Worm (Caenorhabditis elegans) whole organism, young adult: Measurements from ENCODE around the gene let-711.

Experiments
- B0019.2 ChIP-seq: fragments of 200-800 bp; sonication (Bioruptor generic); conservative IDR thresholded peaks from 2 replicates; pipeline ENCODE4 v1.3.6; 2022; ENCODE audit warnings: missing genetic modification reagents, missing genetic modification characterization, missing compliant biosample characterization
- B0261.1 ChIP-seq: sonication (generic microtip); optimal IDR thresholded peaks from 2 replicates; lab custom pipeline; 2016; ENCODE audit warnings: mild to moderate bottlenecking, missing genetic modification characterization, moderate library complexity, missing compliant biosample characterization
- B0336.3 ChIP-seq: fragments of 200-800 bp; sonication (Bioruptor generic); IDR thresholded peaks from 2 replicates; pipeline ENCODE4 v1.3.6; 2022; ENCODE audit warnings: missing genetic modification characterization, missing compliant biosample characterization
- F37B4.10 ChIP-seq: fragments of 200-800 bp; sonication (Bioruptor generic); IDR thresholded peaks from 2 replicates; pipeline ENCODE4 v1.3.6; 2022; ENCODE audit warnings: missing genetic modification characterization, missing compliant biosample characterization
- F39B2.1 ChIP-seq: fragments of 200-800 bp; sonication (Bioruptor generic); IDR thresholded peaks from 2 replicates; pipeline ENCODE4 v1.3.6; 2022; ENCODE audit warnings: missing genetic modification reagents, missing genetic modification characterization, missing compliant biosample characterization
- F49E8.2 ChIP-seq: sonication (generic microtip); optimal IDR thresholded peaks from 3 replicates; lab custom pipeline; 2017; ENCODE audit warnings: missing genetic modification characterization, mild to moderate bottlenecking, missing compliant biosample characterization, antibody characterized with exemption, moderate library complexity; ENCODE audit not compliant: insufficient read depth
- K11D2.4 ChIP-seq: fragments of 200-800 bp; sonication (Bioruptor generic); IDR thresholded peaks from 2 replicates; pipeline ENCODE4 v1.3.6; 2022; ENCODE audit warnings: missing genetic modification reagents, missing genetic modification characterization, missing compliant biosample characterization
- K12H6.12 ChIP-seq: fragments of 200-800 bp; sonication (Bioruptor generic); optimal IDR thresholded peaks from 2 replicates; lab custom pipeline; 2018; ENCODE audit warnings: mild to moderate bottlenecking, missing genetic modification characterization, missing compliant biosample characterization
- T07F8.4 ChIP-seq: sonication (generic microtip); optimal IDR thresholded peaks from 2 replicates; lab custom pipeline; 2016; ENCODE audit warnings: mild to moderate bottlenecking, missing genetic modification characterization, moderate library complexity, missing compliant biosample characterization
- Y53G8AR.9 ChIP-seq: fragments of 200-800 bp; sonication (Bioruptor generic); conservative IDR thresholded peaks from 2 replicates; pipeline ENCODE4 v1.3.6; 2022; ENCODE audit warnings: missing genetic modification reagents, missing genetic modification characterization, missing compliant biosample characterization
- Y56A3A.18 ChIP-seq: fragments of 200-800 bp; sonication (Bioruptor generic); IDR thresholded peaks from 2 replicates; pipeline ENCODE4 v1.3.6; 2022; ENCODE audit warnings: missing genetic modification reagents, missing genetic modification characterization, missing compliant biosample characterization
- Y79H2A.3 ChIP-seq: fragments of 200-800 bp; sonication (Bioruptor generic); conservative IDR thresholded peaks from 2 replicates; pipeline ENCODE4 v1.3.6; 2022; ENCODE audit warnings: missing genetic modification reagents, missing genetic modification characterization, missing compliant biosample characterization
- aptf-2 ChIP-seq: fragments of 200-800 bp; sonication (Bioruptor generic); conservative IDR thresholded peaks from 2 replicates; pipeline ENCODE4 v1.3.6; 2022; ENCODE audit warnings: missing genetic modification reagents, missing genetic modification characterization, missing compliant biosample characterization
- atf-7 ChIP-seq: sonication (generic microtip); optimal IDR thresholded peaks from 2 replicates; lab custom pipeline; 2017; ENCODE audit warnings: mild to moderate bottlenecking, missing genetic modification characterization, missing compliant biosample characterization
- athp-1 ChIP-seq: sonication (generic microtip); optimal IDR thresholded peaks from 2 replicates; lab custom pipeline; 2017; ENCODE audit warnings: mild to moderate bottlenecking, missing genetic modification characterization, missing compliant biosample characterization
- attf-5 ChIP-seq: fragments of 200-800 bp; sonication (Bioruptor generic); optimal IDR thresholded peaks from 2 replicates; lab custom pipeline; 2018; ENCODE audit warnings: mild to moderate bottlenecking, missing genetic modification characterization, missing compliant biosample characterization
- attf-6 ChIP-seq: fragments of 200-800 bp; sonication (Bioruptor generic); IDR thresholded peaks from 2 replicates; pipeline ENCODE4 v1.3.6; 2022; ENCODE audit warnings: missing genetic modification reagents, missing genetic modification characterization, missing compliant biosample characterization
- ceh-100 ChIP-seq: fragments of 200-800 bp; sonication (Bioruptor generic); IDR thresholded peaks from 2 replicates; pipeline ENCODE4 v1.3.6; 2022; ENCODE audit warnings: missing genetic modification reagents, missing genetic modification characterization, missing compliant biosample characterization
- chd-7 ChIP-seq: sonication (generic microtip); optimal IDR thresholded peaks from 2 replicates; lab custom pipeline; 2016; ENCODE audit warnings: mild to moderate bottlenecking, missing genetic modification characterization, moderate library complexity, missing compliant biosample characterization
- efl-1 ChIP-seq: fragments of 150-350 bp; optimal IDR thresholded peaks from 2 replicates; lab custom pipeline; 2014; ENCODE audit warnings: missing biosample characterization, missing genetic modification reagents, missing genetic modification characterization
- hmg-1.2 ChIP-seq: fragments of 200-800 bp; sonication (Bioruptor generic); IDR thresholded peaks from 2 replicates; pipeline ENCODE4 v1.3.6; 2022; ENCODE audit warnings: missing genetic modification reagents, missing genetic modification characterization, missing compliant biosample characterization
- hsf-1 ChIP-seq: fragments of 200-800 bp; sonication (Bioruptor generic); IDR thresholded peaks from 2 replicates; pipeline ENCODE4 v1.3.6; 2022; ENCODE audit warnings: missing genetic modification reagents, missing genetic modification characterization, missing compliant biosample characterization
- let-607 ChIP-seq, 2 experiments: fragments of 200-800 bp in 1 of 2; sonication (Bioruptor generic) in 1 of 2; sonication (generic microtip) in 1 of 2; optimal IDR thresholded peaks; 2 replicates each; lab custom pipeline; 2016 to 2018; ENCODE audit warnings: mild to moderate bottlenecking in 2 of 2, missing compliant biosample characterization in 2 of 2, missing genetic modification characterization in 2 of 2, moderate library complexity in 2 of 2, missing genotype in 1 of 2
- lin-35 ChIP-seq, 3 experiments: fragments of 150-350 bp in 2 of 3; sonication (generic microtip) in 1 of 3; optimal IDR thresholded peaks; 2 replicates each; lab custom pipeline; 2014 to 2018; ENCODE audit warnings: missing biosample characterization in 3 of 3, missing genetic modification characterization in 3 of 3, missing genetic modification reagents in 3 of 3
- lin-40 ChIP-seq: sonication (generic microtip); optimal IDR thresholded peaks from 2 replicates; lab custom pipeline; 2016; ENCODE audit warnings: missing genetic modification characterization, mild to moderate bottlenecking, missing compliant biosample characterization, missing genotype, missing genetic modification reagents
- lsy-27 ChIP-seq: sonication (generic microtip); optimal IDR thresholded peaks from 2 replicates; lab custom pipeline; 2017; ENCODE audit warnings: missing genetic modification characterization, mild to moderate bottlenecking, missing compliant biosample characterization, antibody characterized with exemption, missing genotype, borderline replicate concordance; ENCODE audit not compliant: insufficient read depth
- madf-8 ChIP-seq: fragments of 200-800 bp; sonication (Bioruptor generic); conservative IDR thresholded peaks from 2 replicates; pipeline ENCODE4 v1.3.6; 2022; ENCODE audit warnings: missing genetic modification reagents, missing genetic modification characterization, missing compliant biosample characterization
- mel-28 ChIP-seq: sonication (generic microtip); optimal IDR thresholded peaks from 2 replicates; lab custom pipeline; 2016; ENCODE audit warnings: borderline replicate concordance, mild to moderate bottlenecking, missing genetic modification characterization, missing compliant biosample characterization
- mes-4 ChIP-seq: sonication (generic microtip); optimal IDR thresholded peaks from 2 replicates; lab custom pipeline; 2016; ENCODE audit warnings: missing genotype, missing genetic modification characterization, missing compliant biosample characterization
- nfya-1 ChIP-seq: sonication (generic microtip); optimal IDR thresholded peaks from 2 replicates; lab custom pipeline; 2017; ENCODE audit warnings: antibody characterized with exemption, missing compliant biosample characterization, missing genetic modification characterization, borderline replicate concordance; ENCODE audit not compliant: insufficient read depth
- nhr-120 ChIP-seq: fragments of 200-800 bp; sonication (Bioruptor generic); IDR thresholded peaks from 2 replicates; pipeline ENCODE4 v1.3.6; 2022; ENCODE audit warnings: missing genetic modification characterization, missing compliant biosample characterization
- nhr-80 ChIP-seq: sonication (generic microtip); optimal IDR thresholded peaks from 2 replicates; lab custom pipeline; 2016; ENCODE audit warnings: missing genetic modification characterization, missing compliant biosample characterization
- nhr-90 ChIP-seq: sonication (generic microtip); optimal IDR thresholded peaks from 2 replicates; lab custom pipeline; 2016; ENCODE audit warnings: missing genotype, mild to moderate bottlenecking, missing genetic modification characterization, missing compliant biosample characterization
- pha-4 ChIP-seq: fragments of 150-350 bp; sonication (generic microtip); optimal IDR thresholded peaks from 2 replicates; lab custom pipeline; 2014; ENCODE audit warnings: missing biosample characterization, missing genetic modification reagents, missing genetic modification characterization
- rec-8 ChIP-seq, 2 experiments: sonication (generic microtip); optimal IDR thresholded peaks; 2 replicates each; lab custom pipeline; 2016; ENCODE audit warnings: mild to moderate bottlenecking in 2 of 2, missing genetic modification characterization in 2 of 2, missing genetic modification reagents in 2 of 2, missing genotype in 2 of 2, missing biosample characterization in 1 of 2, missing compliant biosample characterization in 1 of 2, moderate library complexity in 1 of 2
- repo-1 ChIP-seq: sonication (generic microtip); optimal IDR thresholded peaks from 2 replicates; lab custom pipeline; 2017; ENCODE audit warnings: mild to moderate bottlenecking, missing genetic modification characterization, missing compliant biosample characterization
- snpc-1.1 ChIP-seq: sonication (generic microtip); optimal IDR thresholded peaks from 2 replicates; lab custom pipeline; 2017; ENCODE audit warnings: missing genetic modification characterization, mild to moderate bottlenecking, missing compliant biosample characterization, antibody characterized with exemption, moderate library complexity, missing genotype, missing genetic modification reagents; ENCODE audit not compliant: insufficient read depth
- snpc-1.3 ChIP-seq: sonication (generic microtip); optimal IDR thresholded peaks from 2 replicates; lab custom pipeline; 2017; ENCODE audit warnings: missing genetic modification characterization, mild to moderate bottlenecking, missing compliant biosample characterization, antibody characterized with exemption, moderate library complexity, missing genotype, missing genetic modification reagents; ENCODE audit not compliant: insufficient read depth
- tbp1 ChIP-seq: fragments of 200-800 bp; sonication (Bioruptor generic); optimal IDR thresholded peaks from 2 replicates; lab custom pipeline; 2018; ENCODE audit warnings: mild to moderate bottlenecking, missing genetic modification characterization, missing compliant biosample characterization
- xnd-1 ChIP-seq: sonication (generic microtip); optimal IDR thresholded peaks from 2 replicates; lab custom pipeline; 2016; ENCODE audit warnings: missing genotype, missing genetic modification reagents, missing genetic modification characterization, missing compliant biosample characterization
- ztf-18 ChIP-seq: sonication (generic microtip); optimal IDR thresholded peaks from 2 replicates; lab custom pipeline; 2016; ENCODE audit warnings: missing genotype, mild to moderate bottlenecking, missing genetic modification characterization, missing compliant biosample characterization
- ztf-22 ChIP-seq: fragments of 200-800 bp; sonication (Bioruptor generic); optimal IDR thresholded peaks from 2 replicates; lab custom pipeline; 2018; ENCODE audit warnings: mild to moderate bottlenecking, missing genetic modification characterization, moderate library complexity, missing compliant biosample characterization
- ztf-26 ChIP-seq: sonication (generic microtip); optimal IDR thresholded peaks from 2 replicates; lab custom pipeline; 2017; ENCODE audit warnings: missing genetic modification characterization, missing compliant biosample characterization
- ztf-6 ChIP-seq: fragments of 200-800 bp; sonication (Bioruptor generic); IDR thresholded peaks from 2 replicates; pipeline ENCODE4 v1.3.6; 2022; ENCODE audit warnings: missing genetic modification reagents, missing genetic modification characterization, missing compliant biosample characterization

let-711 gene

ce11 chrIII:6970744-6971143 is 24.2 kb downstream of the let-711 start (continued):
- no peak for TF ChIP-seq mes-4 (tag; lab: Kevin White, UChicago)
- TF ChIP-seq F37B4.10 (GFP tag; lab: Robert Waterston, UW) = no peak

- TF ChIP-seq snpc-1.1 (peak; percentile 61), F39B2.1 (GFP tag; lab: Robert Waterston, UW) (peak; percentile 49; the same call in 1 of the 2 replicates), efl-1 (GFP tag; lab: Kevin White, UChicago) (peak; percentile 89), B0336.3 (GFP tag; lab: Robert Waterston, UW) (peak; percentile 79), B0019.2 (GFP tag; lab: Robert Waterston, UW) (no peak; the same call in 1 of the 2 replicates), lin-40 (tag; lab: Kevin White, UChicago) (peak; percentile 89), lsy-27 (peak; percentile 60), lin-35 (GFP tag; optimal IDR thresholded peaks at IDR 0.05; lab: Kevin White, UChicago) (peak; percentile 64 to 95 (median 73)), mel-28 (no peak), tbp1 (GFP tag; lab: Kevin White, UChicago) (peak; percentile 75), chd-7 (peak; percentile 75), Y56A3A.18 (GFP tag; lab: Robert Waterston, UW) (no peak), ztf-6 (0 out of 2 replicates have a peak, but pooled peaks have one; percentile 17), xnd-1 (tag; lab: Kevin White, UChicago) (peak; percentile 47), nhr-90 (tag; lab: Kevin White, UChicago) (peak; percentile 18), aptf-2 (no peak), athp-1 (peak; percentile 51), K12H6.12 (tag; lab: Kevin White, UChicago) (peak; percentile 93), ztf-22 (GFP tag; lab: Kevin White, UChicago) (no peak), K11D2.4 (GFP tag; lab: Robert Waterston, UW) (peak; percentile 84), F49E8.2 (tag; lab: Kevin White, UChicago) (peak; percentile 89), Y53G8AR.9 (peak; percentile 81), hsf-1 (GFP tag; lab: Robert Waterston, UW) (peak; percentile 68), snpc-1.3 (peak; percentile 95), ztf-18 (peak; percentile 75), ceh-100 (peak; percentile 76), pha-4 (peak; percentile 93), F37B4.10 (GFP tag; lab: Robert Waterston, UW) (no peak), attf-6 (no peak), nhr-80 (tag; lab: Kevin White, UChicago) (peak; percentile 79), attf-5 (GFP tag; lab: Kevin White, UChicago) (peak; percentile 97), nhr-120 (GFP tag; lab: Robert Waterston, UW) (no peak), T07F8.4 (tag; lab: Kevin White, UChicago) (no peak), repo-1 (peak; percentile 48), madf-8 (GFP tag; lab: Robert Waterston, UW) (peak; percentile 66), B0261.1 (tag; lab: Kevin White, UChicago) (peak; percentile 15), Y79H2A.3 (GFP tag; lab: Robert Waterston, UW) (no peak), nfya-1 (no peak), ztf-26 (tag; lab: Kevin White, UChicago) (peak; percentile 82), atf-7 (tag; lab: Kevin White, UChicago) (peak; percentile 57), let-607 (tag; optimal IDR thresholded peaks at IDR 0.05; lab: Kevin White, UChicago) (peak; percentile 66 to 84), rec-8 (tag; optimal IDR thresholded peaks at IDR 0.05; lab: Kevin White, UChicago) (no peak), hmg-1.2 (peak; percentile 76)
These were observed 25.3 kb downstream of the let-711 start, which contains the start of the genes eef-1A.1 and rfc-4 for ce11 chrIII:6971662-6972284. Gene eef-1A.1, minus strand, starts transcription at chrIII:6971712. Gene rfc-4, plus strand, starts transcription at chrIII:6972253.
